Fruit fly (Drosophila melanogaster) whole organism, embryonic: ENCODE data around the gene Dpp10.

Experiments used
- Antp ChIP-seq: fragments of 200-800 bp; sonication (Bioruptor generic); optimal IDR thresholded peaks from 3 replicates; lab custom pipeline; 2016; ENCODE audit warnings: missing biosample characterization, missing genetic modification characterization
- Blimp-1 ChIP-seq: fragments of 200-800 bp; sonication (Bioruptor generic); optimal IDR thresholded peaks from 3 replicates; lab custom pipeline; 2018; ENCODE audit warnings: missing biosample characterization, missing genetic modification characterization, mild to moderate bottlenecking, moderate library complexity, missing genetic modification reagents
- CG10543 ChIP-seq: fragments of 200-800 bp; sonication (Bioruptor generic); optimal IDR thresholded peaks from 3 replicates; lab custom pipeline; 2017; ENCODE audit warnings: missing biosample characterization, mild to moderate bottlenecking, missing genetic modification characterization, moderate library complexity
- CG11696 ChIP-seq: fragments of 200-800 bp; sonication (Bioruptor generic); IDR thresholded peaks from 2 replicates; pipeline ENCODE4 v1.3.6; 2022; ENCODE audit warnings: missing biosample characterization, missing genetic modification characterization
- CG1233 ChIP-seq: fragments of 200-800 bp; sonication (Bioruptor generic); optimal IDR thresholded peaks from 4 replicates; lab custom pipeline; 2018; ENCODE audit warnings: missing biosample characterization, mild to moderate bottlenecking, missing genetic modification characterization
- CG12942 ChIP-seq: fragments of 200-800 bp; sonication (Bioruptor generic); optimal IDR thresholded peaks from 3 replicates; lab custom pipeline; 2016; ENCODE audit warnings: missing biosample characterization, missing genetic modification characterization
- CG14860 ChIP-seq: fragments of 200-800 bp; sonication (Bioruptor generic); IDR thresholded peaks from 3 replicates; pipeline ENCODE4 v1.3.6; 2022; ENCODE audit warnings: missing biosample characterization, missing genetic modification characterization; ENCODE audit not compliant: partially characterized antibody
- CG15479 ChIP-seq: fragments of 200-800 bp; sonication (Bioruptor generic); optimal IDR thresholded peaks from 3 replicates; lab custom pipeline; 2019; ENCODE audit warnings: missing biosample characterization, mild to moderate bottlenecking, missing genetic modification characterization, moderate library complexity
- CG15514 ChIP-seq: fragments of 200-800 bp; sonication (Bioruptor generic); optimal IDR thresholded peaks from 3 replicates; lab custom pipeline; 2017; ENCODE audit warnings: missing biosample characterization, missing genetic modification characterization, mild to moderate bottlenecking, moderate library complexity, missing genetic modification reagents
- CG16863 ChIP-seq: fragments of 200-800 bp; sonication (Bioruptor generic); optimal IDR thresholded peaks from 3 replicates; lab custom pipeline; 2016; ENCODE audit warnings: missing biosample characterization, missing genetic modification characterization
- CG3726 ChIP-seq: fragments of 200-800 bp; sonication (Bioruptor generic); IDR thresholded peaks from 3 replicates; pipeline ENCODE4, ENCODE4 v1.3.6; 2022; ENCODE audit warnings: missing biosample characterization, missing genetic modification characterization
- CG4282 ChIP-seq: fragments of 200-800 bp; sonication (Bioruptor generic); optimal IDR thresholded peaks from 2 replicates; lab custom pipeline; 2016; ENCODE audit warnings: missing biosample characterization, missing genetic modification characterization
- CG4617 ChIP-seq: fragments of 200-800 bp; sonication (Bioruptor generic); optimal IDR thresholded peaks from 3 replicates; lab custom pipeline; 2016; ENCODE audit warnings: missing biosample characterization, missing genetic modification characterization, borderline replicate concordance
- CG6175 ChIP-seq: fragments of 200-800 bp; sonication (Bioruptor generic); IDR thresholded peaks from 3 replicates; pipeline ENCODE4 v1.3.6; 2022; ENCODE audit warnings: missing biosample characterization, missing genetic modification characterization
- CG6654 ChIP-seq: fragments of 200-800 bp; sonication (Bioruptor generic); optimal IDR thresholded peaks from 2 replicates; lab custom pipeline; 2017; ENCODE audit warnings: missing biosample characterization, mild to moderate bottlenecking, missing genetic modification characterization
- CG7987 ChIP-seq: fragments of 200-800 bp; sonication (Bioruptor generic); optimal IDR thresholded peaks from 2 replicates; lab custom pipeline; 2018; ENCODE audit warnings: missing biosample characterization, mild to moderate bottlenecking, missing genetic modification characterization, moderate library complexity
- CG8478 ChIP-seq: fragments of >200 bp; optimal IDR thresholded peaks from 2 replicates; lab custom pipeline; 2018
- Chrac-16 ChIP-seq: fragments of 200-800 bp; sonication (Bioruptor generic); optimal IDR thresholded peaks from 3 replicates; lab custom pipeline; 2016; ENCODE audit warnings: missing biosample characterization, missing genetic modification characterization
- CkIIα-i1 ChIP-seq: fragments of 200-800 bp; sonication (Bioruptor generic); IDR thresholded peaks from 2 replicates; pipeline ENCODE4 v1.3.6; 2022; ENCODE audit warnings: missing biosample characterization, missing genetic modification characterization
- CoRest ChIP-seq: fragments of 200-800 bp; sonication (Bioruptor generic); optimal IDR thresholded peaks from 3 replicates; lab custom pipeline; 2018; ENCODE audit warnings: missing biosample characterization, mild to moderate bottlenecking, missing genetic modification characterization, moderate library complexity
- Dbx ChIP-seq: fragments of 200-800 bp; sonication (Bioruptor generic); IDR thresholded peaks from 3 replicates; pipeline ENCODE4 v1.3.6; 2022; ENCODE audit warnings: missing biosample characterization, missing genetic modification characterization
- Dip2 ChIP-seq: fragments of 200-800 bp; sonication (Bioruptor generic); IDR thresholded peaks from 2 replicates; pipeline ENCODE4 v1.3.6; 2022; ENCODE audit warnings: missing biosample characterization, missing genetic modification characterization
- Gsc ChIP-seq: fragments of 200-800 bp; sonication (Bioruptor generic); IDR thresholded peaks from 2 replicates; pipeline ENCODE4 v1.3.6; 2022; ENCODE audit warnings: missing biosample characterization, missing genetic modification characterization
- MESR4 ChIP-seq: fragments of 200-800 bp; sonication (Bioruptor generic); optimal IDR thresholded peaks from 2 replicates; lab custom pipeline; 2018; ENCODE audit warnings: missing biosample characterization, mild to moderate bottlenecking, missing genetic modification characterization, moderate library complexity
- NC2β ChIP-seq: fragments of 200-800 bp; sonication (Bioruptor generic); optimal IDR thresholded peaks from 2 replicates; lab custom pipeline; 2016; ENCODE audit warnings: missing biosample characterization, missing genetic modification characterization
- Rx ChIP-seq: fragments of 200-800 bp; sonication (Bioruptor generic); IDR thresholded peaks from 2 replicates; pipeline ENCODE4 v1.3.6; 2022; ENCODE audit warnings: missing biosample characterization, missing genetic modification characterization
- Sin3A ChIP-seq: fragments of >200 bp; optimal IDR thresholded peaks from 2 replicates; lab custom pipeline; 2018
- Sox102F ChIP-seq: fragments of 200-800 bp; sonication (Bioruptor generic); optimal IDR thresholded peaks from 2 replicates; lab custom pipeline; 2018; ENCODE audit warnings: missing biosample characterization, mild to moderate bottlenecking, missing genetic modification characterization, moderate library complexity
- Sry-δ ChIP-seq: fragments of 200-800 bp; sonication (Bioruptor generic); optimal IDR thresholded peaks from 2 replicates; lab custom pipeline; 2016; ENCODE audit warnings: missing biosample characterization, missing genetic modification characterization
- Usf ChIP-seq: fragments of 200-800 bp; sonication (Bioruptor generic); optimal IDR thresholded peaks from 2 replicates; lab custom pipeline; 2017; ENCODE audit warnings: missing genotype, missing biosample characterization, missing genetic modification characterization
- ab ChIP-seq: fragments of 200-800 bp; sonication (Bioruptor generic); optimal IDR thresholded peaks from 2 replicates; lab custom pipeline; 2016; ENCODE audit warnings: missing biosample characterization, missing genetic modification characterization
- al ChIP-seq: fragments of 200-800 bp; sonication (Bioruptor generic); IDR thresholded peaks from 2 replicates; pipeline ENCODE4 v1.3.6; 2022; ENCODE audit warnings: missing biosample characterization, missing genetic modification characterization
- bbx ChIP-seq: fragments of 200-800 bp; sonication (Bioruptor generic); IDR thresholded peaks from 2 replicates; pipeline ENCODE4 v1.3.6; 2022; ENCODE audit warnings: missing biosample characterization, missing genetic modification characterization; ENCODE audit not compliant: partially characterized antibody
- caup ChIP-seq: fragments of 200-800 bp; sonication (Bioruptor generic); optimal IDR thresholded peaks from 3 replicates; lab custom pipeline; 2017; ENCODE audit warnings: missing biosample characterization, mild to moderate bottlenecking, missing genetic modification characterization, moderate library complexity; ENCODE audit not compliant: severe bottlenecking
- crol ChIP-seq: fragments of 200-800 bp; sonication (Bioruptor generic); IDR thresholded peaks from 2 replicates; pipeline ENCODE4 v1.3.6; 2022; ENCODE audit warnings: missing biosample characterization, missing genetic modification characterization
- dati ChIP-seq: fragments of 200-800 bp; sonication (Bioruptor generic); IDR thresholded peaks from 2 replicates; pipeline ENCODE4 v1.3.6; 2022; ENCODE audit warnings: missing biosample characterization, missing genetic modification characterization
- dpn ChIP-seq, 2 experiments: fragments of 200-800 bp; sonication (Bioruptor generic); optimal IDR thresholded peaks; 3 replicates each; lab custom pipeline; 2016; ENCODE audit warnings: missing biosample characterization in 2 of 2, missing genetic modification characterization in 2 of 2
- h ChIP-seq: fragments of >200 bp; optimal IDR thresholded peaks from 2 replicates; lab custom pipeline; 2017
- inv ChIP-seq: fragments of 200-800 bp; sonication (Bioruptor generic); IDR thresholded peaks from 2 replicates; pipeline ENCODE4 v1.3.6; 2022; ENCODE audit warnings: missing biosample characterization, missing genetic modification characterization; ENCODE audit not compliant: partially characterized antibody
- klu ChIP-seq: fragments of 200-800 bp; sonication (Bioruptor generic); IDR thresholded peaks from 2 replicates; pipeline ENCODE4 v1.3.6; 2022; ENCODE audit warnings: missing biosample characterization, missing genetic modification characterization
- onecut ChIP-seq: fragments of 200-800 bp; sonication (Bioruptor generic); IDR thresholded peaks from 2 replicates; pipeline ENCODE4 v1.3.6; 2022; ENCODE audit warnings: missing biosample characterization, missing genetic modification characterization
- otp ChIP-seq: fragments of 200-800 bp; sonication (Bioruptor generic); IDR thresholded peaks from 3 replicates; pipeline ENCODE4, ENCODE4 v1.3.6; 2022; ENCODE audit warnings: missing biosample characterization, missing genetic modification characterization
- pan ChIP-seq, 4 experiments: fragments of >200 bp in 3 of 4; fragments of 200-800 bp in 1 of 4; sonication (Bioruptor generic) in 1 of 4; optimal IDR thresholded peaks in 3 of 4; IDR thresholded peaks in 1 of 4; 2 replicates each; pipeline versions ENCODE4 v1.3.6 to Lab custom; 2017 to 2022; ENCODE audit warnings: missing biosample characterization in 2 of 4, missing genetic modification characterization in 2 of 4, mixed read lengths in 1 of 4
- pum ChIP-seq: fragments of 200-800 bp; sonication (Bioruptor generic); optimal IDR thresholded peaks from 2 replicates; lab custom pipeline; 2016; ENCODE audit warnings: missing biosample characterization, missing genetic modification characterization
- pzg ChIP-seq: fragments of 200-800 bp; sonication (Bioruptor generic); optimal IDR thresholded peaks from 3 replicates; lab custom pipeline; 2018; ENCODE audit warnings: missing biosample characterization, mild to moderate bottlenecking, missing genetic modification characterization, moderate library complexity
- schlank ChIP-seq: fragments of 200-800 bp; sonication (Bioruptor generic); optimal IDR thresholded peaks from 2 replicates; lab custom pipeline; 2018; ENCODE audit warnings: missing biosample characterization, mild to moderate bottlenecking, missing genetic modification characterization
- sna ChIP-seq: fragments of 200-800 bp; sonication (Bioruptor generic); IDR thresholded peaks from 2 replicates; pipeline ENCODE4 v1.3.6; 2022; ENCODE audit warnings: missing biosample characterization, missing genetic modification characterization; ENCODE audit not compliant: partially characterized antibody
- tna ChIP-seq: fragments of 200-800 bp; sonication (Bioruptor generic); IDR thresholded peaks from 2 replicates; pipeline ENCODE4 v1.3.6; 2022; ENCODE audit warnings: missing biosample characterization, missing genetic modification characterization; ENCODE audit not compliant: partially characterized antibody
- unpg ChIP-seq: fragments of 200-800 bp; sonication (Bioruptor generic); optimal IDR thresholded peaks from 3 replicates; lab custom pipeline; 2018; ENCODE audit warnings: missing biosample characterization, mild to moderate bottlenecking, missing genetic modification characterization, moderate library complexity
- yki ChIP-seq: fragments of >200 bp; optimal IDR thresholded peaks from 3 replicates; lab custom pipeline; 2018
- zfh1 ChIP-seq: fragments of 200-800 bp; sonication (Bioruptor generic); IDR thresholded peaks from 3 replicates; pipeline ENCODE4 v1.3.6; 2022; ENCODE audit warnings: missing biosample characterization, missing genetic modification characterization

The Dpp10 gene

DNA sequence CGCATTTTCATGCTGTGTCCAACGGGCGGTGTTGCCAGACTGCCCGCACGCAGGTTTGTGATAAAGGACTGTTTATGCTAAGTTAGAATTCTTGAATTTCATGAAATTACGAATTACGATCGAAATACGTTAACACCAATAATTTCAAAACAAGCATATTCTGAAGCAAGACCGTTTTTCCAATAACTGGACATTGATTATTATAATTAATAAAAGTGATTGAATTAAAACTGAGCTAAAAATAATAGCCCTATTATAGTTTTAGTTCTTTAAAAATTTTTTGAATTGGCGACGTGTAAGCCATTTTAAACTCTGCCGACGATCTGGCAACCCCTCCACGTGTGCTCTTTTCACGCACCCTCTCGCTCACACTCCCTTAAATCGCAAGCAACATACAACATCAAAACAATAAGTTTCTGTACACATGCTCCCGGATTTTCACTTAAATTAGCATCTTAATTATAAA is 47.3 kb upstream of the Dpp10 start (continued):
- TF ChIP-seq inv (GFP tag; lab: Robert Waterston, UW): no peak
- peak; percentile 91 for TF ChIP-seq Usf (GFP tag; lab: Kevin White, UChicago)
- peak; percentile 83 for TF ChIP-seq CG6654
- TF ChIP-seq CkIIα-i1: peak; percentile 75
- peak; percentile 85 for TF ChIP-seq schlank (tag; lab: Kevin White, UChicago)
- peak; percentile 94 to 96 for TF ChIP-seq dpn (GFP tag; optimal IDR thresholded peaks at IDR 0.05; lab: Kevin White, UChicago)
- TF ChIP-seq CG8478 (lab: Kevin White, UChicago): no peak
- TF ChIP-seq Gsc (GFP tag; lab: Robert Waterston, UW): peak; percentile 73
- TF ChIP-seq caup (GFP tag; lab: Kevin White, UChicago): peak; percentile 96
- TF ChIP-seq Sox102F: peak; percentile 96
- peak; percentile 88 for TF ChIP-seq CG16863 (GFP tag; lab: Kevin White, UChicago)
- peak; percentile 91 for TF ChIP-seq al (GFP tag; lab: Robert Waterston, UW)
- no peak for TF ChIP-seq h (lab: Kevin White, UChicago)
- TF ChIP-seq CG15514 (GFP tag; lab: Kevin White, UChicago): peak; percentile 90
- TF ChIP-seq CG11696: peak; percentile 75
- TF ChIP-seq MESR4 (GFP tag; lab: Kevin White, UChicago): peak; percentile 3
- peak; percentile 97 for TF ChIP-seq CG10543 (GFP tag; lab: Kevin White, UChicago)
- TF ChIP-seq onecut (GFP tag; lab: Robert Waterston, UW): peak; percentile 83
- TF ChIP-seq CG3726: peak; percentile 90
- peak; percentile 91 for TF ChIP-seq Blimp-1 (GFP tag; lab: Kevin White, UChicago)
- no peak for TF ChIP-seq tna
- peak; percentile 93 for TF ChIP-seq CG12942
- TF ChIP-seq Rx: peak; percentile 80
- no peak for TF ChIP-seq bbx (GFP tag; lab: Robert Waterston, UW)
- TF ChIP-seq zfh1 (GFP tag; lab: Robert Waterston, UW): peak; percentile 90
- TF ChIP-seq otp (GFP tag; lab: Robert Waterston, UW): peak; percentile 82
- TF ChIP-seq klu (GFP tag; lab: Robert Waterston, UW): peak; percentile 89
- TF ChIP-seq yki (lab: Kevin White, UChicago): no peak
- peak; percentile 86 for TF ChIP-seq Antp (GFP tag; lab: Kevin White, UChicago)
- peak; percentile 66 for TF ChIP-seq Sin3A (lab: Kevin White, UChicago)
- TF ChIP-seq pum: peak; percentile 91
- peak; percentile 78 for TF ChIP-seq CG7987 (GFP tag; lab: Kevin White, UChicago)
- 0 out of 2 replicates have a peak, but pooled peaks have one; percentile 29 for TF ChIP-seq dati (GFP tag; lab: Robert Waterston, UW)
- peak; percentile 96 for TF ChIP-seq unpg (GFP tag; lab: Kevin White, UChicago)
- peak; percentile 85 for TF ChIP-seq NC2β (GFP tag; lab: Kevin White, UChicago)
- TF ChIP-seq CG4617 (GFP tag; lab: Kevin White, UChicago): peak; percentile 87
- peak; percentile 98 for TF ChIP-seq CoRest (tag; lab: Kevin White, UChicago)
- TF ChIP-seq pan (optimal IDR thresholded peaks at IDR 0.05; lab: Kevin White, UChicago): no peak
- peak in 1 of 2 experiments; percentile 95 for TF ChIP-seq pan (GFP tag; optimal IDR thresholded peaks at IDR 0.05 in 1 of 2, IDR thresholded peaks at IDR 0.05 in 1 of 2)
- peak; percentile 67 for TF ChIP-seq ab
- TF ChIP-seq crol (GFP tag; lab: Robert Waterston, UW): peak; percentile 48
- TF ChIP-seq CG15479 (GFP tag; lab: Kevin White, UChicago): peak; percentile 47
- TF ChIP-seq pzg (GFP tag; lab: Kevin White, UChicago): peak; percentile 36
- TF ChIP-seq Chrac-16 (GFP tag; lab: Kevin White, UChicago): peak; percentile 95
- TF ChIP-seq CG6175 (GFP tag; lab: Robert Waterston, UW): peak; percentile 74; the same call in 2 of the 3 replicates
- TF ChIP-seq Dbx (GFP tag; lab: Robert Waterston, UW): peak; percentile 94
- peak; percentile 56 for TF ChIP-seq Sry-δ (GFP tag; lab: Kevin White, UChicago)
- no peak for TF ChIP-seq CG14860 (GFP tag; lab: Robert Waterston, UW)
- peak; percentile 93 for TF ChIP-seq CG1233
- TF ChIP-seq Dip2 (GFP tag; lab: Robert Waterston, UW): peak; percentile 46; the same call in 1 of the 2 replicates
- no peak for TF ChIP-seq sna (GFP tag; lab: Robert Waterston, UW)
- TF ChIP-seq CG4282: peak; percentile 1
